Fruit fly (Drosophila melanogaster): Measurements from ENCODE around the gene Cdc16.

DNA sequence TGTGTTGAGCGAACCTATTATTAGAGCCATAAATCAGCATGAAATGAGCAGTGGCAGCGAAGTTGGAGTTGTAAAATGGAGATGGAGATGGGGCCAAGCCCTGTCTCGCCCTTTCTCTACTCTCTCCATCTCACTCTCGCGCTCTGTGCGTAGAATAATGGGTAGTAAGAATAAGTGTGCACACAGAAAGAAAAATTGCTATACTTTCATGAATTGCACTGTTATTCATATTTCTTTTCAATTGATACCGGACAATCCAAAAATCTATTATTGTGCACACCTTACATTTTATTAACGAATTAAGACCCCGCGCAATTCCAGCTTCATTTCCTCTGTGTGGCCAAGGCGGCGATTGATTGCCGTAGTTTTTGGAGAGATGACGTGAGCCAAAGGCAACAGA lies 1.2 kb upstream of the Cdc16 start:
- TF ChIP-seq Lpt (GFP tag; optimal IDR thresholded peaks at IDR 0.05) (no peak), fkh (GFP tag; optimal IDR thresholded peaks at IDR 0.05) (no peak), Ets96B (tag; optimal IDR thresholded peaks at IDR 0.05) (no peak), Eip78C (GFP tag) (no peak), lz (GFP tag; optimal IDR thresholded peaks at IDR 0.05) (no peak), Blimp-1 (GFP tag; optimal IDR thresholded peaks at IDR 0.05) (no peak), Ets21C (GFP tag; optimal IDR thresholded peaks at IDR 0.05) (no peak), net (GFP tag; optimal IDR thresholded peaks at IDR 0.05) (no peak), Eip93F (GFP tag; optimal IDR thresholded peaks at IDR 0.05) (no peak), CG6854 (GFP tag; optimal IDR thresholded peaks at IDR 0.05) (no peak), CG1621 (tag; optimal IDR thresholded peaks at IDR 0.05) (no peak)

Measured in whole organism, prepupa.